Fruit fly (Drosophila melanogaster): ENCODE data around the gene CG13032.

- TF ChIP-seq CG12605 (GFP tag; IDR thresholded peaks at IDR 0.05) (no peak), CG15710 (tag; optimal IDR thresholded peaks at IDR 0.05) (no peak), rn (GFP tag; IDR thresholded peaks at IDR 0.05) (no peak), gl (tag; optimal IDR thresholded peaks at IDR 0.05) (no peak), CG34367 (tag; optimal IDR thresholded peaks at IDR 0.05) (no peak), CG8301 (tag; optimal IDR thresholded peaks at IDR 0.05) (no peak), CG10348 (GFP tag; IDR thresholded peaks at IDR 0.05) (no peak), Pif1A (GFP tag; optimal IDR thresholded peaks at IDR 0.05) (no peak), fd96Ca (GFP tag; IDR thresholded peaks at IDR 0.05) (no peak), Ets98B (GFP tag; IDR thresholded peaks at IDR 0.05) (no peak)
Measured at dm6 chr3L:16708738-16709350, 35.1 kb downstream of the CG13032 start.
